Worm (Caenorhabditis elegans): ENCODE data around the gene htrl-1.

ce11 chrV:11533365-11533949 lies 37.3 kb upstream of the htrl-1 start:
- TF ChIP-seq flt-1 (GFP tag; IDR thresholded peaks at IDR 0.05) (no peak), ceh-13 (GFP tag; optimal IDR thresholded peaks at IDR 0.05) (no peak), hnd-1 (tag; optimal IDR thresholded peaks at IDR 0.05) (no peak)
